Worm (Caenorhabditis elegans): ENCODE data around the gene C16C10.1.

ce11 chrIII:4191091-4191638, 9.9 kb upstream of the C16C10.1 start, which contains the start of gene dnj-16:
- TF ChIP-seq unc-62 (GFP tag; optimal IDR thresholded peaks at IDR 0.05 in 1 of 2), result no peak
- no peak for TF ChIP-seq unc-62 (tag; optimal IDR thresholded peaks at IDR 0.05)
- TF ChIP-seq hmg-1.1 (GFP tag; IDR thresholded peaks at IDR 0.05), result no peak
- TF ChIP-seq zag-1 (tag; optimal IDR thresholded peaks at IDR 0.05), result no peak
- no peak for TF ChIP-seq fos-1 (tag; optimal IDR thresholded peaks at IDR 0.05)
- no peak for TF ChIP-seq Y105C5A.15 (GFP tag; IDR thresholded peaks at IDR 0.05)
- TF ChIP-seq Y48G9A.11 (GFP tag; IDR thresholded peaks at IDR 0.05), result no peak
- no peak for TF ChIP-seq zip-11 (GFP tag; IDR thresholded peaks at IDR 0.05)
- no peak for TF ChIP-seq nhr-11 (tag; optimal IDR thresholded peaks at IDR 0.05)
- TF ChIP-seq pqm-1 (tag; optimal IDR thresholded peaks at IDR 0.05), result peak; percentile 36
- no peak for TF ChIP-seq D1046.2 (GFP tag; IDR thresholded peaks at IDR 0.05)
- TF ChIP-seq mdt-29 (GFP tag; IDR thresholded peaks at IDR 0.05), result no peak
